Fruit fly (Drosophila melanogaster) whole organism, embryonic: Measurements from ENCODE around the gene Mdh1.
A peak's percentile ranks its signal among the peaks of the same experiment; 100 is the strongest.

ENCODE experiments used
- Awh ChIP-seq: fragments of 200-800 bp; sonication (Bioruptor generic); IDR thresholded peaks from 2 replicates; pipeline ENCODE4, ENCODE4 v1.3.6; 2022; ENCODE audit warnings: missing biosample characterization, missing genetic modification characterization
- B-H2 ChIP-seq: fragments of 200-800 bp; sonication (Bioruptor generic); optimal IDR thresholded peaks from 2 replicates; lab custom pipeline; 2018; ENCODE audit warnings: missing biosample characterization, mild to moderate bottlenecking, missing genetic modification characterization
- BEAF-32 ChIP-seq: fragments of 200-800 bp; sonication (Bioruptor generic); optimal IDR thresholded peaks from 3 replicates; lab custom pipeline; 2017; ENCODE audit warnings: missing biosample characterization, missing genetic modification characterization, mild to moderate bottlenecking, moderate library complexity, missing genetic modification reagents
- CG10565 ChIP-seq: fragments of 200-800 bp; sonication (Bioruptor generic); optimal IDR thresholded peaks from 3 replicates; lab custom pipeline; 2016; ENCODE audit warnings: missing biosample characterization, mild to moderate bottlenecking, missing genetic modification characterization
- CG11504 ChIP-seq: fragments of 200-800 bp; sonication (Bioruptor generic); optimal IDR thresholded peaks from 3 replicates; lab custom pipeline; 2019; ENCODE audit warnings: missing biosample characterization, mild to moderate bottlenecking, missing genetic modification characterization, moderate library complexity
- CG16813 ChIP-seq: fragments of 200-800 bp; sonication (Bioruptor generic); IDR thresholded peaks from 3 replicates; pipeline ENCODE4 v1.3.6; 2022; ENCODE audit warnings: missing biosample characterization, missing genetic modification characterization; ENCODE audit not compliant: partially characterized antibody
- CG17802 ChIP-seq: fragments of 200-800 bp; sonication (Bioruptor generic); optimal IDR thresholded peaks from 2 replicates; lab custom pipeline; 2018; ENCODE audit warnings: missing biosample characterization, mild to moderate bottlenecking, missing genetic modification characterization, moderate library complexity
- CG1792 ChIP-seq: fragments of 200-800 bp; sonication (Bioruptor generic); optimal IDR thresholded peaks from 2 replicates; lab custom pipeline; 2016; ENCODE audit warnings: missing biosample characterization, missing genetic modification characterization
- CG2889 ChIP-seq: fragments of 200-800 bp; sonication (Bioruptor generic); IDR thresholded peaks from 3 replicates; pipeline ENCODE4 v1.3.6; 2022; ENCODE audit warnings: missing biosample characterization, missing genetic modification characterization
- CG31224 ChIP-seq: fragments of 200-800 bp; sonication (Bioruptor generic); IDR thresholded peaks from 2 replicates; pipeline ENCODE4 v1.3.6; 2022; ENCODE audit warnings: missing biosample characterization, missing genetic modification characterization
- CG31365 ChIP-seq: fragments of 200-800 bp; sonication (Bioruptor generic); optimal IDR thresholded peaks from 2 replicates; lab custom pipeline; 2018; ENCODE audit warnings: missing biosample characterization, mild to moderate bottlenecking, missing genetic modification characterization
- CG3847 ChIP-seq: fragments of 200-800 bp; sonication (Bioruptor generic); IDR thresholded peaks from 2 replicates; pipeline ENCODE4 v1.3.6; 2022; ENCODE audit warnings: missing biosample characterization, missing genetic modification characterization
- CG7556 ChIP-seq: fragments of 200-800 bp; sonication (Bioruptor generic); optimal IDR thresholded peaks from 2 replicates; lab custom pipeline; 2017; ENCODE audit warnings: missing biosample characterization, mild to moderate bottlenecking, missing genetic modification characterization
- CG7786 ChIP-seq: fragments of 200-800 bp; sonication (Bioruptor generic); optimal IDR thresholded peaks from 2 replicates; lab custom pipeline; 2016; ENCODE audit warnings: missing biosample characterization, missing genetic modification characterization
- CG8089 ChIP-seq: fragments of 200-800 bp; sonication (Bioruptor generic); optimal IDR thresholded peaks from 3 replicates; lab custom pipeline; 2016; ENCODE audit warnings: missing biosample characterization, missing genetic modification characterization
- CG8924 ChIP-seq: fragments of 200-800 bp; optimal IDR thresholded peaks from 3 replicates; lab custom pipeline; 2019; ENCODE audit warnings: missing biosample characterization, mild to moderate bottlenecking, missing genetic modification characterization, moderate library complexity
- CG9876 ChIP-seq: fragments of 200-800 bp; sonication (Bioruptor generic); optimal IDR thresholded peaks from 2 replicates; lab custom pipeline; 2016; ENCODE audit warnings: missing biosample characterization, missing genetic modification characterization
- CoRest ChIP-seq: fragments of 200-800 bp; sonication (Bioruptor generic); optimal IDR thresholded peaks from 3 replicates; lab custom pipeline; 2018; ENCODE audit warnings: missing biosample characterization, mild to moderate bottlenecking, missing genetic modification characterization, moderate library complexity
- D19B ChIP-seq: fragments of 200-800 bp; sonication (Bioruptor generic); optimal IDR thresholded peaks from 2 replicates; lab custom pipeline; 2017; ENCODE audit warnings: missing biosample characterization, mild to moderate bottlenecking, missing genetic modification characterization
- Dek ChIP-seq: fragments of 200-800 bp; sonication (Bioruptor generic); optimal IDR thresholded peaks from 3 replicates; lab custom pipeline; 2019; ENCODE audit warnings: missing biosample characterization, mild to moderate bottlenecking, missing genetic modification characterization, moderate library complexity
- Dfd ChIP-seq, 2 experiments: fragments of >200 bp; optimal IDR thresholded peaks; 2 replicates each; lab custom pipeline; 2017; ENCODE audit warnings: missing biosample characterization in 2 of 2, missing genetic modification characterization in 2 of 2
- Drgx ChIP-seq: fragments of 200-800 bp; sonication (Bioruptor generic); IDR thresholded peaks from 2 replicates; pipeline ENCODE4 v1.3.6; 2022; ENCODE audit warnings: missing biosample characterization, missing genetic modification characterization
- ERR ChIP-seq: fragments of 200-800 bp; sonication (Bioruptor generic); optimal IDR thresholded peaks from 2 replicates; lab custom pipeline; 2016; ENCODE audit warnings: missing biosample characterization, missing genetic modification characterization
- Fer3 ChIP-seq: fragments of 200-800 bp; sonication (Bioruptor generic); optimal IDR thresholded peaks from 2 replicates; lab custom pipeline; 2018; ENCODE audit warnings: missing biosample characterization, mild to moderate bottlenecking, missing genetic modification characterization, moderate library complexity
- Hr51 ChIP-seq, 2 experiments: fragments of 200-800 bp; sonication (Bioruptor generic); optimal IDR thresholded peaks; 2 replicates in 1 of 2; 3 replicates in 1 of 2; lab custom pipeline; 2016 to 2018; ENCODE audit warnings: missing biosample characterization in 2 of 2, missing genetic modification characterization in 2 of 2, mild to moderate bottlenecking in 1 of 2, moderate library complexity in 1 of 2
- Lhr ChIP-seq: fragments of 200-800 bp; sonication (Bioruptor generic); optimal IDR thresholded peaks from 3 replicates; lab custom pipeline; 2017; ENCODE audit warnings: mild to moderate bottlenecking, missing biosample characterization, missing genetic modification reagents, missing genetic modification characterization
- Mad ChIP-seq: fragments of 200-800 bp; sonication (Bioruptor generic); optimal IDR thresholded peaks from 2 replicates; lab custom pipeline; 2016; ENCODE audit warnings: missing biosample characterization, missing genetic modification characterization
- Med ChIP-seq: fragments of 200-800 bp; sonication (Bioruptor generic); peaks from one replicate; lab custom pipeline; 2016; ENCODE audit warnings: missing biosample characterization, missing genetic modification characterization, mild to moderate bottlenecking, inconsistent platforms, moderate library complexity
- Pdp1 ChIP-seq, 2 experiments: fragments of 200-800 bp; sonication (Bioruptor generic); optimal IDR thresholded peaks; 3 replicates each; lab custom pipeline; 2016; ENCODE audit warnings: missing biosample characterization in 2 of 2, missing genetic modification characterization in 2 of 2, mild to moderate bottlenecking in 1 of 2, moderate library complexity in 1 of 2
- Sin3A ChIP-seq: fragments of >200 bp; optimal IDR thresholded peaks from 2 replicates; lab custom pipeline; 2018
- cad ChIP-seq: fragments of >200 bp; optimal IDR thresholded peaks from 2 replicates; lab custom pipeline; 2017; ENCODE audit warnings: missing biosample characterization, missing genetic modification characterization
- cas ChIP-seq: fragments of 200-800 bp; sonication (Bioruptor generic); IDR thresholded peaks from 2 replicates; pipeline ENCODE4 v1.3.6; 2022; ENCODE audit warnings: missing biosample characterization, missing genetic modification characterization
- chn ChIP-seq: fragments of 200-800 bp; sonication (Bioruptor generic); optimal IDR thresholded peaks from 2 replicates; lab custom pipeline; 2016; ENCODE audit warnings: missing biosample characterization, missing genetic modification characterization
- corto ChIP-seq: fragments of 200-800 bp; sonication (Bioruptor generic); optimal IDR thresholded peaks from 2 replicates; lab custom pipeline; 2016; ENCODE audit warnings: missing biosample characterization, mild to moderate bottlenecking, missing genetic modification characterization, moderate library complexity
- crp ChIP-seq, 2 experiments: fragments of 200-800 bp; sonication (Bioruptor generic); optimal IDR thresholded peaks; 2 replicates in 1 of 2; 3 replicates in 1 of 2; lab custom pipeline; 2017; ENCODE audit warnings: missing biosample characterization in 2 of 2, missing genetic modification characterization in 2 of 2, mild to moderate bottlenecking in 1 of 2, moderate library complexity in 1 of 2
- exex ChIP-seq: fragments of 200-800 bp; sonication (Bioruptor generic); optimal IDR thresholded peaks from 4 replicates; lab custom pipeline; 2018; ENCODE audit warnings: missing biosample characterization, mild to moderate bottlenecking, missing genetic modification characterization, moderate library complexity
- gcm ChIP-seq: fragments of 200-800 bp; sonication (Bioruptor generic); optimal IDR thresholded peaks from 2 replicates; lab custom pipeline; 2019; ENCODE audit warnings: missing biosample characterization, mild to moderate bottlenecking, missing genetic modification characterization, moderate library complexity
- gcm2 ChIP-seq: fragments of 200-800 bp; sonication (Bioruptor generic); optimal IDR thresholded peaks from 2 replicates; lab custom pipeline; 2016; ENCODE audit warnings: missing biosample characterization, missing genetic modification characterization
- hbn ChIP-seq: fragments of 200-800 bp; sonication (Bioruptor generic); IDR thresholded peaks from 2 replicates; pipeline ENCODE4 v1.3.6; 2022; ENCODE audit warnings: missing biosample characterization, missing genetic modification characterization; ENCODE audit not compliant: partially characterized antibody
- insv ChIP-seq, 2 experiments: fragments of 200-800 bp; sonication (Bioruptor generic); optimal IDR thresholded peaks; 3 replicates each; lab custom pipeline; 2016 to 2018; ENCODE audit warnings: missing biosample characterization in 2 of 2, missing genetic modification characterization in 2 of 2
- jigr1 ChIP-seq: fragments of 200-800 bp; sonication (Bioruptor generic); IDR thresholded peaks from 3 replicates; pipeline ENCODE4 v1.3.6; 2022; ENCODE audit warnings: missing biosample characterization, missing genetic modification characterization
- ken ChIP-seq: fragments of 200-800 bp; sonication (Bioruptor generic); IDR thresholded peaks from 3 replicates; pipeline ENCODE4 v1.3.6; 2022; ENCODE audit warnings: missing biosample characterization, missing genetic modification characterization
- mld ChIP-seq: fragments of 200-800 bp; sonication (Bioruptor generic); IDR thresholded peaks from 3 replicates; pipeline ENCODE4 v1.3.6; 2022; ENCODE audit warnings: missing biosample characterization, missing genetic modification characterization; ENCODE audit not compliant: partially characterized antibody
- nerfin-1 ChIP-seq: fragments of 200-800 bp; sonication (Bioruptor generic); optimal IDR thresholded peaks from 3 replicates; lab custom pipeline; 2019; ENCODE audit warnings: missing biosample characterization, mild to moderate bottlenecking, missing genetic modification characterization, moderate library complexity
- pfk ChIP-seq: fragments of 200-800 bp; sonication (Bioruptor generic); optimal IDR thresholded peaks from 2 replicates; lab custom pipeline; 2018; ENCODE audit warnings: missing biosample characterization, mild to moderate bottlenecking, missing genetic modification characterization, moderate library complexity
- ro ChIP-seq: fragments of 200-800 bp; sonication (Bioruptor generic); IDR thresholded peaks from 2 replicates; pipeline ENCODE4 v1.3.6; 2022; ENCODE audit warnings: missing biosample characterization, missing genetic modification characterization
- salm ChIP-seq: fragments of 200-800 bp; sonication (Bioruptor generic); optimal IDR thresholded peaks from 2 replicates; lab custom pipeline; 2018; ENCODE audit warnings: missing biosample characterization, mild to moderate bottlenecking, missing genetic modification characterization
- sens ChIP-seq: fragments of 200-800 bp; sonication (Bioruptor generic); peaks from one replicate; lab custom pipeline; 2016; ENCODE audit warnings: missing biosample characterization, missing genetic modification characterization
- sisA ChIP-seq: fragments of 200-800 bp; sonication (Bioruptor generic); IDR thresholded peaks from 2 replicates; pipeline ENCODE4 v1.3.6; 2022; ENCODE audit warnings: missing biosample characterization, missing genetic modification characterization
- sqz ChIP-seq: fragments of 200-800 bp; sonication (Bioruptor generic); optimal IDR thresholded peaks from 3 replicates; lab custom pipeline; 2018; ENCODE audit warnings: missing biosample characterization, mild to moderate bottlenecking, missing genetic modification characterization
- trem ChIP-seq: fragments of 200-800 bp; optimal IDR thresholded peaks from 3 replicates; lab custom pipeline; 2019; ENCODE audit warnings: missing biosample characterization, mild to moderate bottlenecking, missing genetic modification characterization, moderate library complexity
- trh ChIP-seq: fragments of 200-800 bp; sonication (Bioruptor generic); optimal IDR thresholded peaks from 2 replicates; lab custom pipeline; 2016; ENCODE audit warnings: missing biosample characterization, missing genetic modification characterization

Mdh1 gene

dm6 chr2L:10437317-10437716 is 41.2 kb upstream of the Mdh1 start, which contains the start of gene STUB1 (continued):
- TF ChIP-seq CG31365 (tag; lab: Kevin White, UChicago) (no peak), CG16813 (peak; percentile 93), corto (no peak), B-H2 (peak; percentile 52), trh (no peak), Med (GFP tag; lab: Kevin White, UChicago) (peak; percentile 80), Sin3A (peak; percentile 7), Dek (no peak), nerfin-1 (tag; lab: Kevin White, UChicago) (no peak), hbn (peak; percentile 97), CG31224 (GFP tag; lab: Robert Waterston, UW) (no peak), Pdp1 (GFP tag; optimal IDR thresholded peaks at IDR 0.05; lab: Kevin White, UChicago) (no peak), ro (no peak), insv (GFP tag; optimal IDR thresholded peaks at IDR 0.05; lab: Kevin White, UChicago) (no peak), D19B (GFP tag; lab: Kevin White, UChicago) (no peak), CG17802 (tag; lab: Kevin White, UChicago) (no peak), gcm2 (GFP tag; lab: Kevin White, UChicago) (no peak), pfk (GFP tag; lab: Kevin White, UChicago) (peak; percentile 50), Dfd (GFP tag; optimal IDR thresholded peaks at IDR 0.05; lab: Kevin White, UChicago) (no peak), Hr51 (GFP tag; optimal IDR thresholded peaks at IDR 0.05; lab: Kevin White, UChicago) (no peak), CoRest (tag; lab: Kevin White, UChicago) (peak; percentile 28), sisA (no peak), trem (tag; lab: Kevin White, UChicago) (no peak), gcm (GFP tag; lab: Kevin White, UChicago) (no peak), Drgx (GFP tag; lab: Robert Waterston, UW) (no peak), ERR (GFP tag; lab: Kevin White, UChicago) (peak; percentile 19), chn (GFP tag; lab: Kevin White, UChicago) (peak; percentile 15), Awh (GFP tag; lab: Robert Waterston, UW) (no peak), crp (GFP tag; optimal IDR thresholded peaks at IDR 0.05; lab: Kevin White, UChicago) (no peak), salm (tag; lab: Kevin White, UChicago) (no peak), cad (GFP tag; lab: Kevin White, UChicago) (no peak), Mad (GFP tag; lab: Kevin White, UChicago) (no peak), CG7786 (GFP tag; lab: Kevin White, UChicago) (no peak), CG3847 (GFP tag; lab: Robert Waterston, UW) (peak; percentile 57), sens (GFP tag; lab: Kevin White, UChicago) (no peak), cas (GFP tag; lab: Robert Waterston, UW) (no peak), sqz (GFP tag; lab: Kevin White, UChicago) (no peak), Lhr (no peak), CG1792 (no peak), exex (tag; lab: Kevin White, UChicago) (peak; percentile 24), mld (GFP tag; lab: Robert Waterston, UW) (peak; percentile 98), CG8089 (GFP tag; lab: Kevin White, UChicago) (no peak), CG10565 (GFP tag; lab: Kevin White, UChicago) (no peak), BEAF-32 (peak; percentile 94), jigr1 (GFP tag; lab: Robert Waterston, UW) (no peak), CG7556 (GFP tag; lab: Kevin White, UChicago) (no peak), CG9876 (no peak), CG8924 (tag; lab: Kevin White, UChicago) (no peak), CG11504 (tag; lab: Kevin White, UChicago) (no peak), ken (GFP tag; lab: Robert Waterston, UW) (no peak), CG2889 (GFP tag; lab: Robert Waterston, UW) (no peak), Fer3 (tag; lab: Kevin White, UChicago) (no peak)
